Fruit fly (Drosophila melanogaster) whole organism, embryonic: Measurements from ENCODE around the gene Bap111.
A peak's percentile ranks its signal among the peaks of the same experiment; 100 is the strongest.

Source experiments
- CG10543 ChIP-seq: fragments of 200-800 bp; sonication (Bioruptor generic); optimal IDR thresholded peaks from 3 replicates; lab custom pipeline; 2017; ENCODE audit warnings: missing biosample characterization, mild to moderate bottlenecking, missing genetic modification characterization, moderate library complexity
- CG12219 ChIP-seq: fragments of 200-800 bp; sonication (Bioruptor generic); optimal IDR thresholded peaks from 3 replicates; lab custom pipeline; 2018; ENCODE audit warnings: missing biosample characterization, mild to moderate bottlenecking, missing genetic modification characterization
- CG12391 ChIP-seq: fragments of 200-800 bp; sonication (Bioruptor generic); optimal IDR thresholded peaks from 3 replicates; lab custom pipeline; 2018; ENCODE audit warnings: missing biosample characterization, mild to moderate bottlenecking, missing genetic modification characterization, moderate library complexity
- CG16815 ChIP-seq: fragments of 200-800 bp; sonication (Bioruptor generic); optimal IDR thresholded peaks from 3 replicates; lab custom pipeline; 2017; ENCODE audit warnings: missing biosample characterization, mild to moderate bottlenecking, missing genetic modification characterization
- CG17385 ChIP-seq: fragments of 200-800 bp; sonication (Bioruptor generic); optimal IDR thresholded peaks from 3 replicates; lab custom pipeline; 2018; ENCODE audit warnings: missing biosample characterization, mild to moderate bottlenecking, missing genetic modification characterization
- CG17912 ChIP-seq: fragments of 200-800 bp; sonication (Bioruptor generic); optimal IDR thresholded peaks from 2 replicates; lab custom pipeline; 2018; ENCODE audit warnings: missing biosample characterization, mild to moderate bottlenecking, missing genetic modification characterization
- CG1792 ChIP-seq: fragments of 200-800 bp; sonication (Bioruptor generic); optimal IDR thresholded peaks from 2 replicates; lab custom pipeline; 2016; ENCODE audit warnings: missing biosample characterization, missing genetic modification characterization
- CG4328 ChIP-seq: fragments of 200-800 bp; sonication (Bioruptor generic); optimal IDR thresholded peaks from 3 replicates; lab custom pipeline; 2017; ENCODE audit warnings: missing biosample characterization, missing genetic modification reagents, missing genetic modification characterization
- CG4617 ChIP-seq: fragments of 200-800 bp; sonication (Bioruptor generic); optimal IDR thresholded peaks from 3 replicates; lab custom pipeline; 2016; ENCODE audit warnings: missing biosample characterization, missing genetic modification characterization, borderline replicate concordance
- CG7271 ChIP-seq: fragments of 200-800 bp; sonication (Bioruptor generic); optimal IDR thresholded peaks from 2 replicates; lab custom pipeline; 2018; ENCODE audit warnings: missing biosample characterization, mild to moderate bottlenecking, missing genetic modification characterization, moderate library complexity
- CG8388 ChIP-seq: fragments of 200-800 bp; sonication (Bioruptor generic); optimal IDR thresholded peaks from 2 replicates; lab custom pipeline; 2019; ENCODE audit warnings: missing biosample characterization, mild to moderate bottlenecking, missing genetic modification characterization, moderate library complexity
- CG8944 ChIP-seq: fragments of 200-800 bp; sonication (Bioruptor generic); optimal IDR thresholded peaks from 3 replicates; lab custom pipeline; 2016; ENCODE audit warnings: missing biosample characterization, missing genetic modification characterization
- CG9437 ChIP-seq: fragments of 200-800 bp; sonication (Bioruptor generic); optimal IDR thresholded peaks from 2 replicates; lab custom pipeline; 2018; ENCODE audit warnings: missing biosample characterization, mild to moderate bottlenecking, missing genetic modification characterization
- D19A ChIP-seq: fragments of 200-800 bp; optimal IDR thresholded peaks from 3 replicates; lab custom pipeline; 2019; ENCODE audit warnings: missing biosample characterization, mild to moderate bottlenecking, missing genetic modification characterization, moderate library complexity
- HLH4C ChIP-seq: fragments of 200-800 bp; sonication (Bioruptor generic); IDR thresholded peaks from 3 replicates; pipeline ENCODE4 v1.3.6; 2022; ENCODE audit warnings: missing biosample characterization, missing genetic modification characterization; ENCODE audit not compliant: partially characterized antibody
- HLH54F ChIP-seq: fragments of 200-800 bp; sonication (Bioruptor generic); optimal IDR thresholded peaks from 3 replicates; lab custom pipeline; 2016; ENCODE audit warnings: missing biosample characterization, missing genetic modification characterization
- MESR4 ChIP-seq: fragments of 200-800 bp; sonication (Bioruptor generic); optimal IDR thresholded peaks from 2 replicates; lab custom pipeline; 2018; ENCODE audit warnings: missing biosample characterization, mild to moderate bottlenecking, missing genetic modification characterization, moderate library complexity
- Mes4 ChIP-seq: fragments of 200-800 bp; sonication (Bioruptor generic); optimal IDR thresholded peaks from 2 replicates; lab custom pipeline; 2016; ENCODE audit warnings: missing biosample characterization, missing genetic modification characterization
- Nf-YA ChIP-seq: fragments of 200-800 bp; sonication (Bioruptor generic); IDR thresholded peaks from 2 replicates; pipeline ENCODE4 v1.3.6; 2022; ENCODE audit warnings: missing biosample characterization, missing genetic modification characterization
- Optix ChIP-seq: fragments of 200-800 bp; sonication (Bioruptor generic); IDR thresholded peaks from 3 replicates; pipeline ENCODE4 v1.3.6; 2022; ENCODE audit warnings: missing biosample characterization, missing genetic modification characterization
- ab ChIP-seq: fragments of 200-800 bp; sonication (Bioruptor generic); optimal IDR thresholded peaks from 2 replicates; lab custom pipeline; 2016; ENCODE audit warnings: missing biosample characterization, missing genetic modification characterization
- bab2 ChIP-seq: fragments of 200-800 bp; sonication (Bioruptor generic); optimal IDR thresholded peaks from 2 replicates; lab custom pipeline; 2016; ENCODE audit warnings: missing biosample characterization, missing genetic modification characterization
- bsh ChIP-seq, 2 experiments: fragments of 200-800 bp; sonication (Bioruptor generic); optimal IDR thresholded peaks; 2 replicates each; lab custom pipeline; 2017 to 2018; ENCODE audit warnings: mild to moderate bottlenecking in 2 of 2, missing biosample characterization in 2 of 2, missing genetic modification characterization in 2 of 2, moderate library complexity in 1 of 2
- cg ChIP-seq: fragments of 200-800 bp; sonication (Bioruptor generic); optimal IDR thresholded peaks from 3 replicates; lab custom pipeline; 2019; ENCODE audit warnings: missing biosample characterization, mild to moderate bottlenecking, missing genetic modification characterization, moderate library complexity
- chn ChIP-seq: fragments of 200-800 bp; sonication (Bioruptor generic); optimal IDR thresholded peaks from 2 replicates; lab custom pipeline; 2016; ENCODE audit warnings: missing biosample characterization, missing genetic modification characterization
- dan ChIP-seq: fragments of 200-800 bp; sonication (Bioruptor generic); IDR thresholded peaks from 2 replicates; pipeline ENCODE4 v1.3.6; 2022; ENCODE audit warnings: missing biosample characterization, missing genetic modification characterization
- disco-r ChIP-seq: fragments of 200-800 bp; sonication (Bioruptor generic); optimal IDR thresholded peaks from 2 replicates; lab custom pipeline; 2016; ENCODE audit warnings: missing biosample characterization, missing genetic modification characterization
- ewg ChIP-seq: fragments of 200-800 bp; sonication (Bioruptor generic); optimal IDR thresholded peaks from 3 replicates; lab custom pipeline; 2017; ENCODE audit warnings: mild to moderate bottlenecking, missing biosample characterization, missing genetic modification reagents, missing genetic modification characterization
- fu2 ChIP-seq: fragments of 200-800 bp; sonication (Bioruptor generic); optimal IDR thresholded peaks from 2 replicates; lab custom pipeline; 2016; ENCODE audit warnings: missing biosample characterization, missing genetic modification characterization
- gce ChIP-seq: fragments of 200-800 bp; sonication (Bioruptor generic); IDR thresholded peaks from 3 replicates; pipeline ENCODE4 v1.3.6; 2022; ENCODE audit warnings: missing biosample characterization, missing genetic modification characterization
- gfzf ChIP-seq: fragments of 200-800 bp; sonication (Bioruptor generic); optimal IDR thresholded peaks from 2 replicates; lab custom pipeline; 2016; ENCODE audit warnings: missing biosample characterization, mild to moderate bottlenecking, missing genetic modification characterization, moderate library complexity
- grn ChIP-seq: fragments of 200-800 bp; sonication (Bioruptor generic); optimal IDR thresholded peaks from 3 replicates; lab custom pipeline; 2017; ENCODE audit warnings: missing biosample characterization, missing genetic modification characterization
- gt ChIP-seq: fragments of 200-800 bp; sonication (Bioruptor generic); IDR thresholded peaks from 2 replicates; pipeline ENCODE4 v1.3.6; 2022; ENCODE audit warnings: missing biosample characterization, missing genetic modification characterization
- her ChIP-seq: fragments of 200-800 bp; sonication (Bioruptor generic); optimal IDR thresholded peaks from 2 replicates; lab custom pipeline; 2016; ENCODE audit warnings: missing biosample characterization, missing genetic modification characterization
- lbe ChIP-seq: fragments of 200-800 bp; sonication (Bioruptor generic); optimal IDR thresholded peaks from 2 replicates; lab custom pipeline; 2016; ENCODE audit warnings: missing biosample characterization, mild to moderate bottlenecking, missing genetic modification characterization
- luna ChIP-seq: fragments of 200-800 bp; sonication (Bioruptor generic); optimal IDR thresholded peaks from 2 replicates; lab custom pipeline; 2016; ENCODE audit warnings: missing biosample characterization, missing genetic modification characterization
- maf-S ChIP-seq: fragments of 200-800 bp; sonication (Bioruptor generic); optimal IDR thresholded peaks from 2 replicates; lab custom pipeline; 2016; ENCODE audit warnings: missing biosample characterization, missing genetic modification characterization
- mld ChIP-seq: fragments of 200-800 bp; sonication (Bioruptor generic); IDR thresholded peaks from 3 replicates; pipeline ENCODE4 v1.3.6; 2022; ENCODE audit warnings: missing biosample characterization, missing genetic modification characterization; ENCODE audit not compliant: partially characterized antibody
- onecut ChIP-seq: fragments of 200-800 bp; sonication (Bioruptor generic); IDR thresholded peaks from 2 replicates; pipeline ENCODE4 v1.3.6; 2022; ENCODE audit warnings: missing biosample characterization, missing genetic modification characterization
- phol ChIP-seq: fragments of 200-800 bp; sonication (Bioruptor generic); optimal IDR thresholded peaks from 3 replicates; lab custom pipeline; 2018; ENCODE audit warnings: missing biosample characterization, mild to moderate bottlenecking, missing genetic modification characterization, moderate library complexity
- pnt ChIP-seq: fragments of 200-800 bp; sonication (Bioruptor generic); optimal IDR thresholded peaks from 3 replicates; lab custom pipeline; 2016; ENCODE audit warnings: missing biosample characterization, missing genetic modification characterization
- salm ChIP-seq: fragments of 200-800 bp; sonication (Bioruptor generic); optimal IDR thresholded peaks from 2 replicates; lab custom pipeline; 2018; ENCODE audit warnings: missing biosample characterization, mild to moderate bottlenecking, missing genetic modification characterization
- slp2 ChIP-seq: fragments of 200-800 bp; sonication (Bioruptor generic); optimal IDR thresholded peaks from 2 replicates; lab custom pipeline; 2016; ENCODE audit warnings: missing biosample characterization, missing genetic modification characterization
- so ChIP-seq: fragments of 200-800 bp; sonication (Bioruptor generic); IDR thresholded peaks from 3 replicates; pipeline ENCODE4 v1.3.6; 2022; ENCODE audit warnings: missing biosample characterization, missing genetic modification characterization
- sr ChIP-seq: fragments of 200-800 bp; sonication (Bioruptor generic); IDR thresholded peaks from 3 replicates; pipeline ENCODE4 v1.3.6; 2022; ENCODE audit warnings: missing biosample characterization, missing genetic modification characterization
- stwl ChIP-seq: fragments of 200-800 bp; sonication (Bioruptor generic); optimal IDR thresholded peaks from 3 replicates; lab custom pipeline; 2018; ENCODE audit warnings: missing biosample characterization, mild to moderate bottlenecking, missing genetic modification characterization, moderate library complexity
- vfl ChIP-seq: fragments of 200-800 bp; sonication (Bioruptor generic); optimal IDR thresholded peaks from 2 replicates; lab custom pipeline; 2016; ENCODE audit warnings: missing biosample characterization, missing genetic modification characterization
- vvl ChIP-seq: fragments of 200-800 bp; sonication (Bioruptor generic); IDR thresholded peaks from 2 replicates; pipeline ENCODE4 v1.3.6; 2022; ENCODE audit warnings: missing biosample characterization, missing genetic modification characterization
- wek ChIP-seq: fragments of 200-800 bp; sonication (Bioruptor generic); optimal IDR thresholded peaks from 3 replicates; lab custom pipeline; 2018; ENCODE audit warnings: missing biosample characterization, mild to moderate bottlenecking, missing genetic modification characterization, moderate library complexity
- zfh1 ChIP-seq: fragments of 200-800 bp; sonication (Bioruptor generic); IDR thresholded peaks from 3 replicates; pipeline ENCODE4 v1.3.6; 2022; ENCODE audit warnings: missing biosample characterization, missing genetic modification characterization

Bap111 gene

dm6 chrX:9103308-9104185 is 45.6 kb upstream of the Bap111 start, which contains the start of gene CG7766 (continued):
- TF ChIP-seq pnt (GFP tag; lab: Kevin White, UChicago): no peak
- no peak for TF ChIP-seq dan
- TF ChIP-seq onecut: no peak
- no peak for TF ChIP-seq CG8388
- no peak for TF ChIP-seq her (GFP tag; lab: Kevin White, UChicago)
- no peak for TF ChIP-seq Nf-YA (GFP tag; lab: Robert Waterston, UW)
- no peak for TF ChIP-seq phol (tag; lab: Kevin White, UChicago)
- no peak for TF ChIP-seq Optix (GFP tag; lab: Robert Waterston, UW)
- no peak for TF ChIP-seq maf-S (GFP tag; lab: Kevin White, UChicago)
- no peak for TF ChIP-seq bsh (GFP tag; optimal IDR thresholded peaks at IDR 0.05; lab: Kevin White, UChicago)
- TF ChIP-seq CG9437 (GFP tag; lab: Kevin White, UChicago): peak; percentile 26
- TF ChIP-seq CG10543 (GFP tag; lab: Kevin White, UChicago): no peak
- peak; percentile 78 for TF ChIP-seq MESR4 (GFP tag; lab: Kevin White, UChicago)
- no peak for TF ChIP-seq bab2
- TF ChIP-seq gfzf: peak; percentile 83
- no peak for TF ChIP-seq ewg
- no peak for TF ChIP-seq ab
- TF ChIP-seq HLH54F (GFP tag; lab: Kevin White, UChicago): no peak
- no peak for TF ChIP-seq Mes4 (GFP tag; lab: Kevin White, UChicago)
- TF ChIP-seq slp2 (GFP tag; lab: Kevin White, UChicago): no peak
- no peak for TF ChIP-seq CG4328 (GFP tag; lab: Kevin White, UChicago)
- peak; percentile 9 for TF ChIP-seq CG4617 (GFP tag; lab: Kevin White, UChicago)
- no peak for TF ChIP-seq CG8944 (GFP tag; lab: Kevin White, UChicago)
- TF ChIP-seq CG17912 (GFP tag; lab: Kevin White, UChicago): no peak
- no peak for TF ChIP-seq HLH4C (GFP tag; lab: Robert Waterston, UW)
- TF ChIP-seq zfh1 (GFP tag; lab: Robert Waterston, UW): no peak
- TF ChIP-seq wek (GFP tag; lab: Kevin White, UChicago): no peak
- TF ChIP-seq gt (GFP tag; lab: Robert Waterston, UW): no peak
- TF ChIP-seq gce (GFP tag; lab: Robert Waterston, UW): no peak
- no peak for TF ChIP-seq CG1792 (GFP tag; lab: Kevin White, UChicago)
- no peak for TF ChIP-seq disco-r (GFP tag; lab: Kevin White, UChicago)
- TF ChIP-seq lbe (GFP tag; lab: Kevin White, UChicago): no peak
- TF ChIP-seq luna (GFP tag; lab: Kevin White, UChicago): no peak
- TF ChIP-seq grn (GFP tag; lab: Kevin White, UChicago): no peak
- no peak for TF ChIP-seq fu2 (GFP tag; lab: Kevin White, UChicago)
- TF ChIP-seq CG17385 (GFP tag; lab: Kevin White, UChicago): no peak
- peak; percentile 25 for TF ChIP-seq stwl (tag; lab: Kevin White, UChicago)
- TF ChIP-seq D19A: no peak
- TF ChIP-seq so: no peak
- TF ChIP-seq vfl (GFP tag; lab: Kevin White, UChicago): no peak
- no peak for TF ChIP-seq salm (tag; lab: Kevin White, UChicago)
- no peak for TF ChIP-seq vvl (GFP tag; lab: Robert Waterston, UW)
- no peak for TF ChIP-seq CG12391
- no peak for TF ChIP-seq mld
- TF ChIP-seq sr (GFP tag; lab: Robert Waterston, UW): no peak
- TF ChIP-seq CG16815 (GFP tag; lab: Kevin White, UChicago): no peak
- TF ChIP-seq cg (GFP tag; lab: Kevin White, UChicago): no peak
- no peak for TF ChIP-seq chn (GFP tag; lab: Kevin White, UChicago)
- TF ChIP-seq CG7271 (tag; lab: Kevin White, UChicago): no peak
- TF ChIP-seq CG12219 (GFP tag; lab: Kevin White, UChicago): no peak
